Fruit fly (Drosophila melanogaster) whole organism, wandering third instar larva: ENCODE data around the gene CG34293.
A peak's percentile ranks its signal among the peaks of the same experiment; 100 is the strongest.

ENCODE experiments used
- Abd-B ChIP-seq: fragments of >200 bp; optimal IDR thresholded peaks from 2 replicates; lab custom pipeline; 2017; ENCODE audit warnings: missing biosample characterization, missing genetic modification characterization
- CG32264 ChIP-seq: fragments of 200-800 bp; sonication (Bioruptor generic); optimal IDR thresholded peaks from 2 replicates; lab custom pipeline; 2016; ENCODE audit warnings: missing biosample characterization, missing genetic modification characterization
- CG9705 ChIP-seq: fragments of 200-800 bp; sonication (Bioruptor generic); optimal IDR thresholded peaks from 2 replicates; lab custom pipeline; 2018; ENCODE audit warnings: missing biosample characterization, mild to moderate bottlenecking, missing genetic modification characterization
- CrebA ChIP-seq: fragments of 200-800 bp; sonication (Bioruptor generic); optimal IDR thresholded peaks from 2 replicates; lab custom pipeline; 2016; ENCODE audit warnings: missing biosample characterization, mild to moderate bottlenecking, missing genetic modification characterization, borderline replicate concordance
- Dfd ChIP-seq: fragments of >200 bp; optimal IDR thresholded peaks from 2 replicates; lab custom pipeline; 2017; ENCODE audit warnings: missing biosample characterization, missing genetic modification characterization
- Dif ChIP-seq: fragments of 200-275, 200-300 bp; sonication (Bioruptor generic); optimal IDR thresholded peaks from 2 replicates; lab custom pipeline; 2018; ENCODE audit warnings: missing biosample characterization, missing genetic modification characterization; ENCODE audit not compliant: partially characterized antibody
- GATAd ChIP-seq: sonication (Bioruptor generic); optimal IDR thresholded peaks from 2 replicates; lab custom pipeline; 2016; ENCODE audit warnings: missing biosample characterization, missing genetic modification characterization
- HLH106 ChIP-seq: fragments of 200-800 bp; optimal IDR thresholded peaks from 3 replicates; lab custom pipeline; 2019; ENCODE audit warnings: missing biosample characterization, mild to moderate bottlenecking, missing genetic modification characterization, moderate library complexity
- Hnf4 ChIP-seq: fragments of 200-800 bp; sonication (Bioruptor generic); optimal IDR thresholded peaks from 2 replicates; lab custom pipeline; 2016; ENCODE audit warnings: missing biosample characterization, mild to moderate bottlenecking, missing genetic modification characterization
- Hr78 ChIP-seq: fragments of >200 bp; optimal IDR thresholded peaks from 2 replicates; lab custom pipeline; 2017; ENCODE audit warnings: missing biosample characterization, missing genetic modification characterization
- Hr83 ChIP-seq: fragments of 200-300 bp; sonication (Bioruptor generic); optimal IDR thresholded peaks from 2 replicates; lab custom pipeline; 2016; ENCODE audit warnings: missing biosample characterization, mild to moderate bottlenecking, missing genetic modification characterization, moderate library complexity; ENCODE audit not compliant: poor library complexity, severe bottlenecking
- Jra ChIP-seq: sonication (Bioruptor generic); optimal IDR thresholded peaks from 2 replicates; lab custom pipeline; 2016; ENCODE audit warnings: missing biosample characterization, missing genetic modification characterization
- Mio ChIP-seq: sonication (Bioruptor generic); optimal IDR thresholded peaks from 2 replicates; lab custom pipeline; 2016; ENCODE audit warnings: missing biosample characterization, missing genetic modification characterization
- Myc ChIP-seq: fragments of >200 bp; optimal IDR thresholded peaks from 2 replicates; lab custom pipeline; 2017
- N ChIP-seq: fragments of >200 bp; optimal IDR thresholded peaks from 2 replicates; lab custom pipeline; 2018; ENCODE audit warnings: missing biosample characterization, missing external identifiers, missing genetic modification characterization
- OdsH ChIP-seq: fragments of 200-800 bp; sonication (Bioruptor generic); optimal IDR thresholded peaks from 2 replicates; lab custom pipeline; 2016; ENCODE audit warnings: missing biosample characterization, mild to moderate bottlenecking, missing genetic modification characterization
- Rel ChIP-seq, 2 experiments: fragments of 200-800 bp; sonication (Bioruptor generic) in 1 of 2; optimal IDR thresholded peaks; 2 replicates in 1 of 2; 3 replicates in 1 of 2; lab custom pipeline; 2016 to 2019; ENCODE audit warnings: mild to moderate bottlenecking in 2 of 2, missing biosample characterization in 2 of 2, missing genetic modification characterization in 2 of 2, moderate library complexity in 1 of 2
- Sp1 ChIP-seq: fragments of 200-800 bp; sonication (Bioruptor generic); optimal IDR thresholded peaks from 3 replicates; lab custom pipeline; 2019; ENCODE audit warnings: missing biosample characterization, mild to moderate bottlenecking, missing genetic modification characterization, moderate library complexity
- Vsx2 ChIP-seq: fragments of 200-300, 225-300 bp; sonication (Bioruptor generic); optimal IDR thresholded peaks from 2 replicates; lab custom pipeline; 2018; ENCODE audit warnings: missing biosample characterization, missing genetic modification characterization; ENCODE audit not compliant: partially characterized antibody
- br ChIP-seq: fragments of 200-800 bp; sonication (Bioruptor generic); optimal IDR thresholded peaks from 2 replicates; lab custom pipeline; 2016; ENCODE audit warnings: missing biosample characterization, missing genetic modification characterization
- brk ChIP-seq: fragments of 200-800 bp; sonication (Bioruptor generic); optimal IDR thresholded peaks from 2 replicates; lab custom pipeline; 2016; ENCODE audit warnings: missing biosample characterization, mild to moderate bottlenecking, missing genetic modification characterization
- dl ChIP-seq, 2 experiments: fragments of 175-275, 200-275 bp in 1 of 2; fragments of 200-275 bp in 1 of 2; sonication (Bioruptor generic); optimal IDR thresholded peaks; lab custom pipeline; 2018; ENCODE audit warnings: mild to moderate bottlenecking in 2 of 2, missing biosample characterization in 2 of 2, missing genetic modification characterization in 2 of 2, moderate library complexity in 2 of 2; ENCODE audit not compliant: partially characterized antibody in 2 of 2, insufficient read depth in 1 of 2
- dmrt93B ChIP-seq: fragments of 200-800 bp; sonication (Bioruptor generic); optimal IDR thresholded peaks from 2 replicates; lab custom pipeline; 2018; ENCODE audit warnings: missing biosample characterization, mild to moderate bottlenecking, missing genetic modification characterization
- dsf ChIP-seq: sonication (Bioruptor generic); optimal IDR thresholded peaks from 2 replicates; lab custom pipeline; 2016; ENCODE audit warnings: missing biosample characterization, missing genetic modification characterization, borderline replicate concordance
- ey ChIP-seq: fragments of 200-800 bp; sonication (Bioruptor generic); optimal IDR thresholded peaks from 2 replicates; lab custom pipeline; 2016; ENCODE audit warnings: missing biosample characterization, missing genetic modification characterization
- foxo ChIP-seq, 2 experiments: fragments of 200-800 bp; sonication (Bioruptor generic); optimal IDR thresholded peaks; 2 replicates in 1 of 2; 3 replicates in 1 of 2; lab custom pipeline; 2016 to 2017; ENCODE audit warnings: missing biosample characterization in 2 of 2, missing genetic modification characterization in 2 of 2
- fru ChIP-seq: fragments of 200-800 bp; sonication (Bioruptor generic); optimal IDR thresholded peaks from 3 replicates; lab custom pipeline; 2016; ENCODE audit warnings: missing biosample characterization, mild to moderate bottlenecking, missing genetic modification characterization
- h ChIP-seq: fragments of 200-800 bp; sonication (Bioruptor generic); optimal IDR thresholded peaks from 3 replicates; lab custom pipeline; 2016; ENCODE audit warnings: missing biosample characterization, mild to moderate bottlenecking, missing genetic modification characterization
- jim ChIP-seq: fragments of 175-275, 200-325 bp; sonication (Bioruptor generic); optimal IDR thresholded peaks from 2 replicates; lab custom pipeline; 2016; ENCODE audit warnings: missing biosample characterization, mild to moderate bottlenecking, missing genetic modification characterization
- lola ChIP-seq: fragments of >200 bp; optimal IDR thresholded peaks from 2 replicates; lab custom pipeline; 2017; ENCODE audit warnings: missing biosample characterization, missing genetic modification characterization
- pan ChIP-seq: fragments of >200 bp; optimal IDR thresholded peaks from 2 replicates; lab custom pipeline; 2017
- psq ChIP-seq: fragments of 200-800 bp; sonication (Bioruptor generic); optimal IDR thresholded peaks from 3 replicates; lab custom pipeline; 2017; ENCODE audit warnings: missing biosample characterization, mild to moderate bottlenecking, missing genetic modification characterization, moderate library complexity
- rgr ChIP-seq: fragments of 200-800 bp; sonication (Bioruptor generic); optimal IDR thresholded peaks from 3 replicates; lab custom pipeline; 2016; ENCODE audit warnings: missing biosample characterization, mild to moderate bottlenecking, missing genetic modification characterization
- sage ChIP-seq: fragments of 200-800 bp; sonication (Bioruptor generic); optimal IDR thresholded peaks from 2 replicates; lab custom pipeline; 2016; ENCODE audit warnings: missing biosample characterization, mild to moderate bottlenecking, missing genetic modification characterization
- sv ChIP-seq: fragments of 200-800 bp; sonication (Bioruptor generic); optimal IDR thresholded peaks from 3 replicates; lab custom pipeline; 2016; ENCODE audit warnings: missing biosample characterization, missing genetic modification characterization
- tai ChIP-seq: sonication (Bioruptor generic); optimal IDR thresholded peaks from 2 replicates; lab custom pipeline; 2016; ENCODE audit warnings: missing biosample characterization, missing genetic modification characterization
- usp ChIP-seq: fragments of >200 bp; optimal IDR thresholded peaks from 2 replicates; lab custom pipeline; 2017; ENCODE audit warnings: missing biosample characterization, missing genetic modification characterization
- woc ChIP-seq: sonication (Bioruptor generic); optimal IDR thresholded peaks from 2 replicates; lab custom pipeline; 2016; ENCODE audit warnings: missing biosample characterization, mild to moderate bottlenecking, missing genetic modification characterization

The CG34293 gene

DNA sequence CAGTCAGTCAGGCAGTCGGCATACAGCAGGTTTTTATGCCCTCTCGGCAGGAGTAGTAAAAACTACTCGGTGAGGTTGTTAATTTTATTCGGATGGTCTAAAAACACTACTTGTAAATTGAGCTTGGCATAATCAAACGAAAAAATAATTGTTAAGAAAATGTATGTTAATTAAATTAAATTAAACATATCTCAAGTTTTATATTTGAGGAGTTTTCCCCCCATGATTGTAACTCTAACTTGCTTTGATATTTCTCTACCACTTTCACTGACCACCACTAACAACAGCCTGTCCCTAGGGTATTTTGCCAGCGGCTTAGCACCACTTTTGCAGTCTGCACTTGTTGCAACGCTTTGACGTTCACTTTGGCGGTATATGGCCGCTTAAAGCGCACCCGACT is 10.3 kb upstream of the CG34293 start:
- TF ChIP-seq woc (GFP tag; lab: Kevin White, UChicago): no peak
- TF ChIP-seq ey (GFP tag; lab: Kevin White, UChicago): no peak
- peak in 1 of 2 experiments; percentile 15 for TF ChIP-seq foxo (GFP tag; optimal IDR thresholded peaks at IDR 0.05; lab: Kevin White, UChicago)
- TF ChIP-seq sv: no peak
- no peak for TF ChIP-seq Rel (GFP tag; optimal IDR thresholded peaks at IDR 0.05; lab: Kevin White, UChicago)
- TF ChIP-seq Rel (tag; optimal IDR thresholded peaks at IDR 0.05; lab: Kevin White, UChicago): no peak
- TF ChIP-seq fru: no peak
- no peak for TF ChIP-seq lola (GFP tag; lab: Kevin White, UChicago)
- no peak for TF ChIP-seq Hnf4
- no peak for TF ChIP-seq rgr
- TF ChIP-seq CG32264 (GFP tag; lab: Kevin White, UChicago): no peak
- TF ChIP-seq tai (GFP tag; lab: Kevin White, UChicago): no peak
- no peak for TF ChIP-seq Sp1
- TF ChIP-seq brk (GFP tag; lab: Kevin White, UChicago): no peak
- TF ChIP-seq Hr83 (GFP tag; lab: Kevin White, UChicago): no peak
- TF ChIP-seq usp: no peak
- peak; percentile 17 for TF ChIP-seq dmrt93B
- no peak for TF ChIP-seq h (GFP tag; lab: Kevin White, UChicago)
- no peak for TF ChIP-seq Myc (lab: Kevin White, UChicago)
- TF ChIP-seq HLH106 (tag; lab: Kevin White, UChicago): peak; percentile 8
- TF ChIP-seq Dfd (GFP tag; lab: Kevin White, UChicago): no peak
- TF ChIP-seq jim (GFP tag; lab: Kevin White, UChicago): no peak
- TF ChIP-seq CrebA (GFP tag; lab: Kevin White, UChicago): no peak

DNA sequence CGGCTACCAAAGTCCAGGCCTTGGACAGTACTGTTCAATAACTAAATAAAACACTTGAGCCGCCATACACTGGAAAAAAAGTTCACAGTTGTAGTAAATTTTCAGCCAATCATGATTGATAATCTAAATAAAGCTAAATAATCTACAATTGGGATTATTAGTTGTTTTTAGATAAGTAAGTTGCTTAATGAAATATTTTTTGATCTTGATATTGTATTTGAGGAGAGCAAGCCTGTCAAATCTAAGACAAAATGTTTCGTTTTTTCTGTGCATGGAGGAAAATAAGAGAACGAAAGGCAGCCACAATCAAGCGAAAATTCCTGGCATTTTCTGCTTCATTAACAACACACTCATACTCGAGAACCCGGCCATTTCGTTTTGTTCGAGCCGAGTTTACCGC is 5.8 kb upstream of the CG34293 start:
- TF ChIP-seq sv: no peak
- TF ChIP-seq Hnf4: peak; percentile 50
- TF ChIP-seq Jra (GFP tag; lab: Kevin White, UChicago): peak; percentile 56
- no peak for TF ChIP-seq Mio (GFP tag; lab: Kevin White, UChicago)
- peak; percentile 66 for TF ChIP-seq h (GFP tag; lab: Kevin White, UChicago)
- TF ChIP-seq lola (GFP tag; lab: Kevin White, UChicago): no peak
- peak; percentile 79 for TF ChIP-seq fru
- peak; percentile 69 for TF ChIP-seq rgr
- TF ChIP-seq Hr78 (GFP tag; lab: Kevin White, UChicago): no peak
- TF ChIP-seq foxo (GFP tag; optimal IDR thresholded peaks at IDR 0.05; lab: Kevin White, UChicago): peak in 1 of 2 experiments; percentile 80
- no peak for TF ChIP-seq dl (GFP tag; optimal IDR thresholded peaks at IDR 0.05; lab: Kevin White, UChicago; ENCODE audit: insufficient read depth in 1 of 2, partially characterized antibody in 2 of 2)
- peak; percentile 75 for TF ChIP-seq br (GFP tag; lab: Kevin White, UChicago)
- peak; percentile 38 for TF ChIP-seq CG9705 (GFP tag; lab: Kevin White, UChicago)
- TF ChIP-seq usp: no peak
- TF ChIP-seq tai (GFP tag; lab: Kevin White, UChicago): no peak
- peak; percentile 64 for TF ChIP-seq dmrt93B
- TF ChIP-seq Vsx2: no peak
- no peak for TF ChIP-seq jim (GFP tag; lab: Kevin White, UChicago)
- no peak for TF ChIP-seq Hr83 (GFP tag; lab: Kevin White, UChicago)
- TF ChIP-seq brk (GFP tag; lab: Kevin White, UChicago): peak; percentile 46
- peak; percentile 57 for TF ChIP-seq CG32264 (GFP tag; lab: Kevin White, UChicago)
- TF ChIP-seq CrebA (GFP tag; lab: Kevin White, UChicago): peak; percentile 45
- TF ChIP-seq N (GFP tag; lab: Kevin White, UChicago): no peak
- TF ChIP-seq Dif (GFP tag; lab: Kevin White, UChicago): no peak
- peak; percentile 72 for TF ChIP-seq woc (GFP tag; lab: Kevin White, UChicago)
- TF ChIP-seq sage (GFP tag; lab: Kevin White, UChicago): peak; percentile 68
- TF ChIP-seq Abd-B (GFP tag; lab: Kevin White, UChicago): no peak
- peak; percentile 75 for TF ChIP-seq ey (GFP tag; lab: Kevin White, UChicago)
- TF ChIP-seq Sp1: peak; percentile 72
- TF ChIP-seq HLH106 (tag; lab: Kevin White, UChicago): peak; percentile 72
- no peak for TF ChIP-seq Myc (lab: Kevin White, UChicago)
- peak; percentile 59 for TF ChIP-seq psq (GFP tag; lab: Kevin White, UChicago)
- TF ChIP-seq pan (lab: Kevin White, UChicago): no peak
- no peak for TF ChIP-seq dsf
- peak; percentile 75 for TF ChIP-seq OdsH (GFP tag; lab: Kevin White, UChicago)
- TF ChIP-seq GATAd: no peak
- no peak for TF ChIP-seq Dfd (GFP tag; lab: Kevin White, UChicago)
- TF ChIP-seq Rel (GFP tag; optimal IDR thresholded peaks at IDR 0.05; lab: Kevin White, UChicago): no peak
- no peak for TF ChIP-seq Rel (tag; optimal IDR thresholded peaks at IDR 0.05; lab: Kevin White, UChicago)
- TF ChIP-seq, all 38 proteins: peak for 19
